Worm (Caenorhabditis elegans) whole organism, L3 larva: ENCODE data around the gene srlf-10.
A peak's percentile ranks its signal among the peaks of the same experiment; 100 is the strongest.

ENCODE experiments used
- ceh-16 ChIP-seq: sonication (generic microtip); optimal IDR thresholded peaks from 2 replicates; lab custom pipeline; 2017; ENCODE audit warnings: missing biosample characterization, missing genetic modification characterization
- ceh-82 ChIP-seq: fragments of 150-350 bp; optimal IDR thresholded peaks from 2 replicates; lab custom pipeline; 2014; ENCODE audit warnings: missing biosample characterization, missing genetic modification characterization
- mdl-1 ChIP-seq: fragments of 150-350 bp; optimal IDR thresholded peaks from 2 replicates; lab custom pipeline; 2014; ENCODE audit warnings: missing biosample characterization, missing genetic modification characterization
- nhr-12 ChIP-seq: fragments of 150-350 bp; optimal IDR thresholded peaks from 2 replicates; lab custom pipeline; 2014; ENCODE audit warnings: missing biosample characterization, missing genetic modification characterization
- nhr-237 ChIP-seq: fragments of 150-350 bp; optimal IDR thresholded peaks from 2 replicates; lab custom pipeline; 2014; ENCODE audit warnings: missing biosample characterization, missing genetic modification characterization
- pha-4 ChIP-seq: fragments of 150-350 bp; optimal IDR thresholded peaks from 2 replicates; lab custom pipeline; 2014; ENCODE audit warnings: missing biosample characterization, missing genetic modification reagents, missing genetic modification characterization
- unc-62 ChIP-seq: fragments of 150-350 bp; sonication (generic microtip); optimal IDR thresholded peaks from 4 replicates; lab custom pipeline; 2014; ENCODE audit warnings: missing biosample characterization, missing genetic modification reagents, missing genetic modification characterization
- ztf-11 ChIP-seq: fragments of 150-350 bp; optimal IDR thresholded peaks from 2 replicates; lab custom pipeline; 2014; ENCODE audit warnings: missing biosample characterization, missing genetic modification characterization
- ztf-4 ChIP-seq: fragments of 150-350 bp; optimal IDR thresholded peaks from 2 replicates; lab custom pipeline; 2014; ENCODE audit warnings: missing biosample characterization, missing genetic modification characterization

DNA sequence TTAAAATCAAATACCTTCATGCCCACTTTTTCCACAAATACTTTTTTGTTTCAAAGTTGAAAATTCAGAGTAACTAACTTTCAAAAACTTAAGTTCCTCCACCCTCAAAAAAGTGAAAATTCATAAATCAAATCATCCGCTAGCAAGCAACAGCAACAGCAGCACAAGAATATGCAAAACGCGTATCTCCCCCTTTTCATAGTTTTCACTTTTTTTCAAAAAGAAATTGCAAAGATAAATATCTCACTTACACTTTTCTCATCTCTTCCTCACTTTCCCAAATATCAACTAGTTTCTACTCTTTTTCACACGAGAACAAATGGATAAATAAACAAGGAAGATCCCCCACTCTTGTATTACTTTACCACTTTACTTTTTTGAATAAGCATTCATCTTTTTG, 20.3 kb upstream of the srlf-10 start:
- TF ChIP-seq nhr-237 (no peak), ztf-4 (no peak), ceh-16 (tag; lab: Kevin White, UChicago) (no peak), ztf-11 (tag; lab: Kevin White, UChicago) (no peak), mdl-1 (tag; lab: Kevin White, UChicago) (no peak), pha-4 (tag; lab: Kevin White, UChicago) (peak; percentile 7), unc-62 (no peak), nhr-12 (tag; lab: Kevin White, UChicago) (no peak), ceh-82 (tag; lab: Kevin White, UChicago) (no peak)
